Fruit fly (Drosophila melanogaster) whole organism, wandering third instar larva: ENCODE data around the gene CG14841.

ENCODE experiments used
- CG32264 ChIP-seq: fragments of 200-800 bp; sonication (Bioruptor generic); optimal IDR thresholded peaks from 2 replicates; lab custom pipeline; 2016; ENCODE audit warnings: missing biosample characterization, missing genetic modification characterization
- CrebA ChIP-seq: fragments of 200-800 bp; sonication (Bioruptor generic); optimal IDR thresholded peaks from 2 replicates; lab custom pipeline; 2016; ENCODE audit warnings: missing biosample characterization, mild to moderate bottlenecking, missing genetic modification characterization, borderline replicate concordance
- Dfd ChIP-seq: fragments of >200 bp; optimal IDR thresholded peaks from 2 replicates; lab custom pipeline; 2017; ENCODE audit warnings: missing biosample characterization, missing genetic modification characterization
- GATAd ChIP-seq: sonication (Bioruptor generic); optimal IDR thresholded peaks from 2 replicates; lab custom pipeline; 2016; ENCODE audit warnings: missing biosample characterization, missing genetic modification characterization
- Myc ChIP-seq: fragments of >200 bp; optimal IDR thresholded peaks from 2 replicates; lab custom pipeline; 2017
- brk ChIP-seq: fragments of 200-800 bp; sonication (Bioruptor generic); optimal IDR thresholded peaks from 2 replicates; lab custom pipeline; 2016; ENCODE audit warnings: missing biosample characterization, mild to moderate bottlenecking, missing genetic modification characterization
- h ChIP-seq: fragments of 200-800 bp; sonication (Bioruptor generic); optimal IDR thresholded peaks from 3 replicates; lab custom pipeline; 2016; ENCODE audit warnings: missing biosample characterization, mild to moderate bottlenecking, missing genetic modification characterization
- jim ChIP-seq: fragments of 175-275, 200-325 bp; sonication (Bioruptor generic); optimal IDR thresholded peaks from 2 replicates; lab custom pipeline; 2016; ENCODE audit warnings: missing biosample characterization, mild to moderate bottlenecking, missing genetic modification characterization
- pan ChIP-seq: fragments of >200 bp; optimal IDR thresholded peaks from 2 replicates; lab custom pipeline; 2017
- psq ChIP-seq: fragments of 200-800 bp; sonication (Bioruptor generic); optimal IDR thresholded peaks from 3 replicates; lab custom pipeline; 2017; ENCODE audit warnings: missing biosample characterization, mild to moderate bottlenecking, missing genetic modification characterization, moderate library complexity
- tai ChIP-seq: sonication (Bioruptor generic); optimal IDR thresholded peaks from 2 replicates; lab custom pipeline; 2016; ENCODE audit warnings: missing biosample characterization, missing genetic modification characterization

DNA sequence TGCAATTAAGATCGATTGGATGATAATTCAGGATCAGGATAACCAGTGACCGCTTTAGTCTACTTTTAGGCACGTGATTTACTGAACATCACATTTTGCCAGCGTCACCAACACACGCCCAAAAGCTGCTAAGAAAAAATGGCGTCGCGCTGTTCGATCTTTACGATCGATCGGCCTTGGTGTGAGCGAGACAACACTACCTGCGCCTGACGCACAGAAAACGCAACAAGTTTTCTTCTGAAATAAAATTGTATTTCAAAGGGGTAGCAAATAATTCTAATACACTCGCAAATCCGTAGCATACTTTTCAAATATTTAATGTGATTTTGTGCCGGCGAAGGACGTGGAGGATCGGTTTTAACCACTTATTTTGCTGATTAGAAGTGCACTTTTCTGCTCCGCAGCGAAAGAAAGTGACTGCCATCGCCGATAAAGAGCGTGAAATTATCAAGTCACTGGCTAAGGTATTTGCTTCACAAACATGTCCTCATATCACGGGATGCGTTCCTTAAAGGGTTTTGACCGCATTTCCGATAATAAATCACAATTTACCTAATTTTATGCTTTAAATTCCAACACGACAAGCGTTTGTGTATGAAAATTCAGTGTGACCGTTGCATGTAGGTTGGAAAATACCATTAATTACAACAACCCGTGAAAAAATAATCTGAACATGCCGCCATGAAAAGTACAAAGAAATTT is 45.9 kb upstream of the CG14841 start:
- no peak for TF ChIP-seq Dfd (GFP tag; lab: Kevin White, UChicago)
- TF ChIP-seq jim (GFP tag; lab: Kevin White, UChicago): no peak
- no peak for TF ChIP-seq tai
- no peak for TF ChIP-seq CrebA (GFP tag; lab: Kevin White, UChicago)
- TF ChIP-seq Myc (lab: Kevin White, UChicago): peak; percentile 83
- TF ChIP-seq CG32264 (GFP tag; lab: Kevin White, UChicago): no peak
- no peak for TF ChIP-seq h (GFP tag; lab: Kevin White, UChicago)
- no peak for TF ChIP-seq psq
- TF ChIP-seq pan: no peak
- TF ChIP-seq GATAd (GFP tag; lab: Kevin White, UChicago): no peak
- no peak for TF ChIP-seq brk (GFP tag; lab: Kevin White, UChicago)
